Worm (Caenorhabditis elegans): Measurements from ENCODE around the gene sru-2.

- peak; percentile 13 for TF ChIP-seq nhr-129 (tag; optimal IDR thresholded peaks at IDR 0.05)
- TF ChIP-seq mbf-1 (tag; optimal IDR thresholded peaks at IDR 0.05), result no peak
- no peak for TF ChIP-seq lin-13 (GFP tag; optimal IDR thresholded peaks at IDR 0.05)
- no peak for TF ChIP-seq skn-1 (tag; optimal IDR thresholded peaks at IDR 0.05)
- no peak for TF ChIP-seq nhr-25 (tag; optimal IDR thresholded peaks at IDR 0.05)
- no peak for TF ChIP-seq zag-1 (tag; optimal IDR thresholded peaks at IDR 0.05)
- TF ChIP-seq elt-3 (tag; optimal IDR thresholded peaks at IDR 0.05), result no peak
- no peak for TF ChIP-seq nhr-10 (tag; optimal IDR thresholded peaks at IDR 0.05)
- no peak for TF ChIP-seq ztf-11 (tag; optimal IDR thresholded peaks at IDR 0.05)
- no peak for TF ChIP-seq nhr-237 (tag; optimal IDR thresholded peaks at IDR 0.05)
- no peak for TF ChIP-seq lsy-2 (tag; optimal IDR thresholded peaks at IDR 0.05)
- TF ChIP-seq ama-1 (optimal IDR thresholded peaks at IDR 0.05), result no peak
- no peak for TF ChIP-seq mab-5 (tag; optimal IDR thresholded peaks at IDR 0.05)
- no peak for TF ChIP-seq unc-62 (GFP tag; optimal IDR thresholded peaks at IDR 0.05)
Observed at ce11 chrIV:9512836-9513235, 26.8 kb downstream of the sru-2 start, which contains the start of gene C33A12.3.
